Worm (Caenorhabditis elegans) whole organism, young adult: Measurements from ENCODE around the gene F32D8.5.

ENCODE experiments used
- B0261.1 ChIP-seq: sonication (generic microtip); optimal IDR thresholded peaks from 2 replicates; lab custom pipeline; 2016; ENCODE audit warnings: mild to moderate bottlenecking, missing genetic modification characterization, moderate library complexity, missing compliant biosample characterization
- F33H1.4 ChIP-seq: fragments of 200-800 bp; sonication (Bioruptor generic); IDR thresholded peaks from 2 replicates; pipeline ENCODE4 v1.3.6; 2022; ENCODE audit warnings: missing genetic modification reagents, missing genetic modification characterization, missing compliant biosample characterization
- F52B5.7 ChIP-seq: sonication (generic microtip); optimal IDR thresholded peaks from 2 replicates; lab custom pipeline; 2016; ENCODE audit warnings: mild to moderate bottlenecking, missing genetic modification characterization, missing compliant biosample characterization
- T07F8.4 ChIP-seq: sonication (generic microtip); optimal IDR thresholded peaks from 2 replicates; lab custom pipeline; 2016; ENCODE audit warnings: mild to moderate bottlenecking, missing genetic modification characterization, moderate library complexity, missing compliant biosample characterization
- ZK185.1 ChIP-seq: sonication (generic microtip); optimal IDR thresholded peaks from 2 replicates; lab custom pipeline; 2016; ENCODE audit warnings: mild to moderate bottlenecking, missing genetic modification characterization, missing compliant biosample characterization; ENCODE audit not compliant: poor library complexity, severe bottlenecking
- ama-1 ChIP-seq, 3 experiments: fragments of 150-350 bp in 1 of 3; sonication (generic microtip) in 2 of 3; optimal IDR thresholded peaks; 2 replicates each; lab custom pipeline; 2014 to 2018; ENCODE audit warnings: missing biosample characterization in 2 of 3, missing genetic modification characterization in 2 of 3, missing genetic modification reagents in 2 of 3
- aptf-2 ChIP-seq: fragments of 200-800 bp; sonication (Bioruptor generic); conservative IDR thresholded peaks from 2 replicates; pipeline ENCODE4 v1.3.6; 2022; ENCODE audit warnings: missing genetic modification reagents, missing genetic modification characterization, missing compliant biosample characterization
- atf-7 ChIP-seq: sonication (generic microtip); optimal IDR thresholded peaks from 2 replicates; lab custom pipeline; 2017; ENCODE audit warnings: mild to moderate bottlenecking, missing genetic modification characterization, missing compliant biosample characterization
- athp-1 ChIP-seq: sonication (generic microtip); optimal IDR thresholded peaks from 2 replicates; lab custom pipeline; 2017; ENCODE audit warnings: mild to moderate bottlenecking, missing genetic modification characterization, missing compliant biosample characterization
- attf-5 ChIP-seq: fragments of 200-800 bp; sonication (Bioruptor generic); optimal IDR thresholded peaks from 2 replicates; lab custom pipeline; 2018; ENCODE audit warnings: mild to moderate bottlenecking, missing genetic modification characterization, missing compliant biosample characterization
- bed-2 ChIP-seq: fragments of 200-800 bp; sonication (Bioruptor generic); IDR thresholded peaks from 2 replicates; pipeline ENCODE4 v1.3.6; 2022; ENCODE audit warnings: missing genetic modification reagents, missing genetic modification characterization, missing compliant biosample characterization
- ceh-27 ChIP-seq: fragments of 200-800 bp; sonication (Bioruptor generic); optimal IDR thresholded peaks from 2 replicates; lab custom pipeline; 2018; ENCODE audit warnings: mild to moderate bottlenecking, missing genetic modification characterization, moderate library complexity, missing compliant biosample characterization
- ceh-40 ChIP-seq: fragments of 200-800 bp; sonication (Bioruptor generic); IDR thresholded peaks from 2 replicates; pipeline ENCODE4 v1.3.6; 2022; ENCODE audit warnings: missing genetic modification characterization, missing compliant biosample characterization
- ceh-91 ChIP-seq: fragments of 200-800 bp; sonication (Bioruptor generic); IDR thresholded peaks from 2 replicates; pipeline ENCODE4 v1.3.6; 2022; ENCODE audit warnings: missing genetic modification reagents, missing genetic modification characterization, missing compliant biosample characterization
- die-1 ChIP-seq: sonication (generic microtip); optimal IDR thresholded peaks from 2 replicates; lab custom pipeline; 2016; ENCODE audit warnings: missing genotype, mild to moderate bottlenecking, missing genetic modification characterization, missing compliant biosample characterization
- egl-44 ChIP-seq: fragments of 200-800 bp; sonication (Bioruptor generic); IDR thresholded peaks from 2 replicates; pipeline ENCODE4 v1.3.6; 2022; ENCODE audit warnings: missing genetic modification reagents, missing genetic modification characterization, missing compliant biosample characterization
- egrh-3 ChIP-seq: fragments of 200-800 bp; sonication (Bioruptor generic); IDR thresholded peaks from 2 replicates; pipeline ENCODE4 v1.3.6; 2022; ENCODE audit warnings: missing genetic modification reagents, missing genetic modification characterization, missing compliant biosample characterization
- gei-17 ChIP-seq: fragments of 200-800 bp; sonication (Bioruptor generic); optimal IDR thresholded peaks from 2 replicates; lab custom pipeline; 2018; ENCODE audit warnings: mild to moderate bottlenecking, missing genetic modification characterization, missing compliant biosample characterization
- hrde-1 ChIP-seq: sonication (generic microtip); optimal IDR thresholded peaks from 2 replicates; lab custom pipeline; 2016; ENCODE audit warnings: missing genetic modification characterization, mild to moderate bottlenecking, missing compliant biosample characterization, moderate library complexity, missing genotype, missing genetic modification reagents, borderline replicate concordance
- lir-1 ChIP-seq: fragments of 200-800 bp; sonication (Bioruptor generic); conservative IDR thresholded peaks from 2 replicates; pipeline ENCODE4 v1.3.6; 2022; ENCODE audit warnings: missing genetic modification reagents, missing genetic modification characterization, missing compliant biosample characterization
- madf-3 ChIP-seq: fragments of 200-800 bp; sonication (Bioruptor generic); IDR thresholded peaks from 2 replicates; pipeline ENCODE4 v1.3.6; 2022; ENCODE audit warnings: missing genetic modification reagents, missing genetic modification characterization, missing compliant biosample characterization
- mcd-1 ChIP-seq: fragments of 200-800 bp; sonication (Bioruptor generic); IDR thresholded peaks from 2 replicates; pipeline ENCODE4 v1.3.6; 2022; ENCODE audit warnings: missing genetic modification reagents, missing genetic modification characterization, missing compliant biosample characterization
- nfya-1 ChIP-seq: sonication (generic microtip); optimal IDR thresholded peaks from 2 replicates; lab custom pipeline; 2017; ENCODE audit warnings: antibody characterized with exemption, missing compliant biosample characterization, missing genetic modification characterization, borderline replicate concordance; ENCODE audit not compliant: insufficient read depth
- nhr-27 ChIP-seq: fragments of 200-800 bp; sonication (Bioruptor generic); optimal IDR thresholded peaks from 2 replicates; lab custom pipeline; 2018; ENCODE audit warnings: mild to moderate bottlenecking, missing genetic modification characterization, moderate library complexity, missing compliant biosample characterization
- nhr-80 ChIP-seq: sonication (generic microtip); optimal IDR thresholded peaks from 2 replicates; lab custom pipeline; 2016; ENCODE audit warnings: missing genetic modification characterization, missing compliant biosample characterization
- pbrm-1 ChIP-seq: fragments of 200-800 bp; sonication (Bioruptor generic); IDR thresholded peaks from 2 replicates; pipeline ENCODE4 v1.3.6; 2022; ENCODE audit warnings: missing genetic modification reagents, missing genetic modification characterization, missing compliant biosample characterization
- rpc-1 ChIP-seq, 2 experiments: fragments of 150-350 bp in 1 of 2; sonication (generic microtip) in 1 of 2; optimal IDR thresholded peaks; 2 replicates each; lab custom pipeline; 2014 to 2018; ENCODE audit warnings: missing biosample characterization in 1 of 2, missing genetic modification characterization in 1 of 2, missing genetic modification reagents in 1 of 2, missing genotype in 1 of 2
- snpc-1.3 ChIP-seq: sonication (generic microtip); optimal IDR thresholded peaks from 2 replicates; lab custom pipeline; 2017; ENCODE audit warnings: missing genetic modification characterization, mild to moderate bottlenecking, missing compliant biosample characterization, antibody characterized with exemption, moderate library complexity, missing genotype, missing genetic modification reagents; ENCODE audit not compliant: insufficient read depth
- snpc-3.4 ChIP-seq: sonication (generic microtip); optimal IDR thresholded peaks from 2 replicates; lab custom pipeline; 2017; ENCODE audit warnings: missing genetic modification characterization, mild to moderate bottlenecking, missing compliant biosample characterization, antibody characterized with exemption, moderate library complexity, missing genotype, missing genetic modification reagents
- snpc-4 ChIP-seq, 5 experiments: fragments of 150-350 bp in 1 of 5; sonication (generic microtip) in 4 of 5; optimal IDR thresholded peaks; 2 replicates each; lab custom pipeline; 2014 to 2018; ENCODE audit warnings: missing genetic modification characterization in 5 of 5, missing biosample characterization in 3 of 5, antibody characterized with exemption in 2 of 5, mild to moderate bottlenecking in 2 of 5, missing compliant biosample characterization in 2 of 5, missing genotype in 2 of 5, moderate library complexity in 2 of 5, missing genetic modification reagents in 1 of 5
- unc-130 ChIP-seq: sonication (generic microtip); optimal IDR thresholded peaks from 2 replicates; lab custom pipeline; 2016; ENCODE audit warnings: missing genetic modification reagents, missing genetic modification characterization, missing compliant biosample characterization
- ztf-22 ChIP-seq: fragments of 200-800 bp; sonication (Bioruptor generic); optimal IDR thresholded peaks from 2 replicates; lab custom pipeline; 2018; ENCODE audit warnings: mild to moderate bottlenecking, missing genetic modification characterization, moderate library complexity, missing compliant biosample characterization
- ztf-26 ChIP-seq: sonication (generic microtip); optimal IDR thresholded peaks from 2 replicates; lab custom pipeline; 2017; ENCODE audit warnings: missing genetic modification characterization, missing compliant biosample characterization
- ztf-6 ChIP-seq: fragments of 200-800 bp; sonication (Bioruptor generic); IDR thresholded peaks from 2 replicates; pipeline ENCODE4 v1.3.6; 2022; ENCODE audit warnings: missing genetic modification reagents, missing genetic modification characterization, missing compliant biosample characterization

F32D8.5 gene

DNA sequence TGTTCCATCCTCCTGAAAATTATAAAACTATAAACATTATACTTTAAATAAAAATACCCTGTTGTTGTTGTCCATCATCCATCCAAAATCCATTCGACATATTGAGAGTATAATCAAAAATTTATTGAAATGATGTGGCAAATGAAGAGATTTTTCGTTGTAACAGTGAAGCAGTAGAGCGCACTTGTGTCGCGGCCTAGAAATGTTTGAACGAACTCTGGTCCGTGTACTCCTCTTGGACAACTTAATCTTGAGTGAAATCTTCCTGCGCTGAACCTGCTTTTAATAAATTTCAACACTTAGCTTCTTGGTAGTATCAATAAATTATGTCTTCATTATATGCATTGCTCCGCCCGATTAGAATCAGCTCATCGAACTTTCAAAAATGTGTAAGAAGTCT lies at the start of gene F32D8.5, which contains the start of gene F32D8.14 (continued):
- peak; percentile 60 for TF ChIP-seq attf-5 (GFP tag; lab: Kevin White, UChicago)
- TF ChIP-seq snpc-3.4 (tag; lab: Kevin White, UChicago) = peak; percentile 70
- 0 out of 2 replicates have a peak, but pooled peaks have one; percentile 38 for TF ChIP-seq madf-3
- TF ChIP-seq ceh-27 (GFP tag; lab: Kevin White, UChicago) = peak; percentile 84
- TF ChIP-seq snpc-4 (GFP tag; optimal IDR thresholded peaks at IDR 0.05; lab: Kevin White, UChicago) = no peak
- TF ChIP-seq snpc-4 (tag; optimal IDR thresholded peaks at IDR 0.05; lab: Kevin White, UChicago) = peak in 2 of 4 experiments; percentile 55 to 68
- peak; percentile 62 for TF ChIP-seq pbrm-1
- TF ChIP-seq nhr-27 (tag; lab: Kevin White, UChicago) = no peak
- TF ChIP-seq unc-130 (GFP tag; lab: Kevin White, UChicago) = peak; percentile 39
- TF ChIP-seq ZK185.1 (tag; lab: Kevin White, UChicago) = peak; percentile 85
- peak; percentile 92 for TF ChIP-seq mcd-1 (GFP tag; lab: Robert Waterston, UW)
- no peak for TF ChIP-seq atf-7
- TF ChIP-seq egl-44 (GFP tag; lab: Robert Waterston, UW) = no peak
- TF ChIP-seq, all 124 proteins: peak for 37

DNA sequence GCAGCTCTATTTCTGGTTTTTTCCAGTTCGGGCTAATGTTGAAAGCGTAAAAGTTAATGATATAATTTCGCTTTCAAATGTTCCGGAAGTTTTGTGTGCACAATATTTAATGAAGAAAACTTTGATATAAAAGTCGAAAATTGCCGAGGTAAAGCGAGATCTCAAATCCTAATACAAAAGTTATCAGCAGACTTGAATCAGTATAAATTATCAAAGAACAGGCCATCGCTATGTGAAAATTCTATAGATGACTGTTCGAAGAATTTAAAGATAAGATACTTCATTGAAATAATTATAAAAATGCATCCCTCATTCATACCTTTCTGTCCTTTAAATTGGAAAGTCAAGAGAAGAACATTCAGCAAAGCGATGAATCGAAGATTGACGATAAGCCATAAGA lies 47.7 kb upstream of the F32D8.5 start, which contains the start of gene C29A12.6:
Gene C29A12.6 (plus strand): TSS at position 301 of the 400 bp plus-strand sequence.
- TF ChIP-seq ceh-40 (GFP tag; lab: Robert Waterston, UW) (no peak), nfya-1 (tag; lab: Kevin White, UChicago) (no peak), ama-1 (optimal IDR thresholded peaks at IDR 0.05; lab: Kevin White, UChicago) (no peak), ama-1 (GFP tag; optimal IDR thresholded peaks at IDR 0.05; lab: Kevin White, UChicago) (no peak), rpc-1 (optimal IDR thresholded peaks at IDR 0.05; lab: Kevin White, UChicago) (no peak), rpc-1 (tag; optimal IDR thresholded peaks at IDR 0.05; lab: Kevin White, UChicago) (no peak), pbrm-1 (no peak), egrh-3 (GFP tag; lab: Robert Waterston, UW) (no peak), snpc-1.3 (tag; lab: Kevin White, UChicago) (no peak), die-1 (tag; lab: Kevin White, UChicago) (no peak), lir-1 (GFP tag; lab: Robert Waterston, UW) (no peak), ztf-6 (GFP tag; lab: Robert Waterston, UW) (no peak), nhr-80 (no peak), F33H1.4 (no peak), bed-2 (GFP tag; lab: Robert Waterston, UW) (no peak), aptf-2 (no peak), F52B5.7 (tag; lab: Kevin White, UChicago) (no peak), B0261.1 (tag; lab: Kevin White, UChicago) (no peak)

DNA sequence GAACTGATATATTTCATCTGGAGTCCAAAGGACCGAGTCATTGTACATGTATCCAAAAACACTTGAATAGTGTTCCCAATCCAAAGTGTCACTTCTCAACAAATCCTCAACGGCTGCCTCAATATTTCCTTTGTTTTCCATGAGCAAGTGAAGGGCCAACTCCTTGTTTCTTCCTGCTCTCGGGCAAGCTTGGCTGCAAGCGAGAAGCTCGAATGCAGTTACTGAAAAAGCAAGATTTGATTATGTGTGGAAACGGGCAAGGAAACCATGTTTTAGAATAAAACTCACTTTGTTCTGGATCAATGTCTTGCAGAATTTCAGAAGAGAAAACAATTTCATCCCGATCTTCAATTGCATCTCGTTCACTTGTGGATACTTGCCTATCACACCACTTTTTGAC lies 40.4 kb upstream of the F32D8.5 start:
- TF ChIP-seq ama-1 (optimal IDR thresholded peaks at IDR 0.05; lab: Kevin White, UChicago) = no peak
- no peak for TF ChIP-seq ama-1 (GFP tag; optimal IDR thresholded peaks at IDR 0.05; lab: Kevin White, UChicago)
- no peak for TF ChIP-seq T07F8.4 (tag; lab: Kevin White, UChicago)
- TF ChIP-seq athp-1 (tag; lab: Kevin White, UChicago) = no peak
- no peak for TF ChIP-seq hrde-1 (tag; lab: Kevin White, UChicago)
- TF ChIP-seq ztf-22 (GFP tag; lab: Kevin White, UChicago) = no peak
- TF ChIP-seq ceh-91 (GFP tag; lab: Robert Waterston, UW) = no peak
- TF ChIP-seq ztf-26 (tag; lab: Kevin White, UChicago) = no peak
- no peak for TF ChIP-seq pbrm-1
- TF ChIP-seq gei-17 (GFP tag; lab: Kevin White, UChicago) = no peak
